Worm (Caenorhabditis elegans): Measurements from ENCODE around the gene T23C6.4.

T23C6.4 gene

ce11 chrX:17100656-17101055 is 49.1 kb downstream of the T23C6.4 start, which contains the start of gene lido-2:
Gene lido-2 (minus strand): TSS chrX:17100756.
- no peak for TF ChIP-seq cebp-2 (GFP tag; IDR thresholded peaks at IDR 0.05)
- TF ChIP-seq ceh-27 (GFP tag; optimal IDR thresholded peaks at IDR 0.05) = no peak
- TF ChIP-seq xnd-1 (tag; optimal IDR thresholded peaks at IDR 0.05) = no peak
- TF ChIP-seq hrde-1 (tag; optimal IDR thresholded peaks at IDR 0.05; ENCODE audit: borderline replicate concordance) = no peak
- TF ChIP-seq unc-130 (GFP tag; optimal IDR thresholded peaks at IDR 0.05) = no peak
- TF ChIP-seq snpc-1.3 (tag; optimal IDR thresholded peaks at IDR 0.05; ENCODE audit: insufficient read depth) = no peak
- TF ChIP-seq egrh-3 (GFP tag; IDR thresholded peaks at IDR 0.05) = no peak
- no peak for TF ChIP-seq sdz-38 (tag; optimal IDR thresholded peaks at IDR 0.05)
- no peak for TF ChIP-seq let-526 (GFP tag; IDR thresholded peaks at IDR 0.05)
- TF ChIP-seq lin-26 (GFP tag; IDR thresholded peaks at IDR 0.05) = no peak
- no peak for TF ChIP-seq snpc-3.4 (tag; optimal IDR thresholded peaks at IDR 0.05)
- no peak for TF ChIP-seq ZK185.1 (tag; optimal IDR thresholded peaks at IDR 0.05; ENCODE audit: poor library complexity, severe bottlenecking)

All from whole organism, young adult.